Worm (Caenorhabditis elegans) whole organism, midembryonic: ENCODE results near the gene hpo-10.
A peak's percentile ranks its signal among the peaks of the same experiment; 100 is the strongest.

Experiments used
- T22C8.4 ChIP-seq: fragments of 200-800 bp; sonication (Bioruptor generic); IDR thresholded peaks from 2 replicates; pipeline ENCODE4 v1.3.6; 2022; ENCODE audit warnings: missing genetic modification characterization, missing compliant biosample characterization
- cog-1 ChIP-seq: sonication (generic microtip); optimal IDR thresholded peaks from 2 replicates; lab custom pipeline; 2016; ENCODE audit warnings: missing genetic modification characterization, missing compliant biosample characterization
- flt-1 ChIP-seq: fragments of 200-800 bp; sonication (Bioruptor generic); IDR thresholded peaks from 2 replicates; pipeline ENCODE4 v1.3.6; 2022; ENCODE audit warnings: missing genetic modification characterization, missing compliant biosample characterization
- klf-2 ChIP-seq: fragments of 200-800 bp; sonication (Bioruptor generic); conservative IDR thresholded peaks from 2 replicates; pipeline ENCODE4 v1.3.6; 2022; ENCODE audit warnings: missing genetic modification reagents, missing genetic modification characterization, missing compliant biosample characterization
- med-1 ChIP-seq: sonication (generic microtip); optimal IDR thresholded peaks from 2 replicates; lab custom pipeline; 2017; ENCODE audit warnings: missing genetic modification characterization, mild to moderate bottlenecking, missing compliant biosample characterization, antibody characterized with exemption, missing genetic modification reagents; ENCODE audit not compliant: insufficient read depth
- ref-1 ChIP-seq: fragments of 200-800 bp; sonication (Bioruptor generic); conservative IDR thresholded peaks from 2 replicates; pipeline ENCODE4 v1.3.6; 2022; ENCODE audit warnings: missing genetic modification reagents, missing genetic modification characterization, missing compliant biosample characterization
- tab-1 ChIP-seq: fragments of 200-800 bp; sonication (Bioruptor generic); IDR thresholded peaks from 2 replicates; pipeline ENCODE4 v1.3.6; 2022; ENCODE audit warnings: missing genetic modification characterization, missing compliant biosample characterization
- ztf-23 ChIP-seq: fragments of 200-800 bp; sonication (Bioruptor generic); IDR thresholded peaks from 2 replicates; pipeline ENCODE4 v1.3.6; 2022; ENCODE audit warnings: missing genetic modification reagents, missing genetic modification characterization, missing compliant biosample characterization
- ztf-29 ChIP-seq: fragments of 200-800 bp; sonication (Bioruptor generic); IDR thresholded peaks from 2 replicates; pipeline ENCODE4 v1.3.6; 2022; ENCODE audit warnings: missing genetic modification reagents, missing genetic modification characterization, missing compliant biosample characterization

hpo-10 gene

ce11 chrIII:5900709-5901108 lies 21.4 kb downstream of the hpo-10 start:
- no peak for TF ChIP-seq T22C8.4 (GFP tag; lab: Robert Waterston, UW)
- TF ChIP-seq ref-1 (GFP tag; lab: Robert Waterston, UW): no peak
- no peak for TF ChIP-seq ztf-23 (GFP tag; lab: Robert Waterston, UW)
- no peak for TF ChIP-seq klf-2 (GFP tag; lab: Robert Waterston, UW)
- no peak for TF ChIP-seq tab-1
- no peak for TF ChIP-seq cog-1
- TF ChIP-seq flt-1 (GFP tag; lab: Robert Waterston, UW): no peak
- no peak for TF ChIP-seq med-1
- TF ChIP-seq ztf-29 (GFP tag; lab: Robert Waterston, UW): no peak

ce11 chrIII:5902558-5902957 lies 23.3 kb downstream of the hpo-10 start:
- TF ChIP-seq flt-1 (GFP tag; lab: Robert Waterston, UW) (no peak), med-1 (no peak), ref-1 (GFP tag; lab: Robert Waterston, UW) (no peak), cog-1 (no peak), ztf-29 (GFP tag; lab: Robert Waterston, UW) (no peak), tab-1 (no peak), ztf-23 (GFP tag; lab: Robert Waterston, UW) (no peak), klf-2 (GFP tag; lab: Robert Waterston, UW) (no peak), T22C8.4 (GFP tag; lab: Robert Waterston, UW) (no peak)

DNA sequence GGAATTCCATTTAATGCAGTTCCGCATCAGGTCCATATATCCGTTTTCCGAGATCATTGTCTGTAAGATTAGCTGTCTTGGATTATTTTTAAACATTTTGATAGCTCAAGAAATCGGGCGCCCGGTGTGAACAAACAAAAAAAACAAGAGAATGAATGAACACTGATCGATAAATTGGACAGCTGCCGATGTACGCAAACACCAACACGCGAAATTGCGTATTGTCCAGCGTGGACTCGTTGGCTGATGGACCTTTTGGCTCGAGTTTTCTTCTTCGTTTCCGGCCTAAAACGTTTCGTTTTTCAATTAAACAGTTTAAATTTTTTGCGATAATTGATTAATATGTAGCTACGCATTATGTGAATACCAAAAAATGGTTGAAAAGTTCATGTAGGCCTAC lies 26.8 kb downstream of the hpo-10 start, which contains the start of gene dpff-1:
TSS of gene dpff-1 (minus strand) at position 288 of the 400 bp plus-strand sequence.
- TF ChIP-seq cog-1 (no peak), T22C8.4 (GFP tag; lab: Robert Waterston, UW) (peak; percentile 80)

DNA sequence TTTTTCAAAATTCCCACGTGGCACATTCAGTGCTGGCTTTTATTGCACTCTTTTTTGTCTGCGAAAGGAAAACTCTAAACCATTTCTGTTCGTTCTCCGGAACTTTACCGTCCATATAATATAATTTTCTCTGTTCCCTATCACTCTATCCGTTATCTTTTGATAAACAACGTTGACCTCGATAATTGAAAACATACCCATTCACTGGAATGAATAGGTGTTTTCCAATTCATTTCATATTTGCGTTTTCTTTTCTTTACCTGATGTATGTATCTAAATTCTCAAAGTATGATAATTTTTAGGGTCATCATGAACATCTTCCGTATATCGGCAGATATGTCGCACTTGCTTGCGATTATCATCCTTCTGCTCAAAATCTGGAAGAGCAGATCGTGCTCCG lies 27.5 kb downstream of the hpo-10 start, which contains the start of gene erd-2.2:
TSS of gene erd-2.2 (plus strand) at position 301 of the 400 bp plus-strand sequence.
- TF ChIP-seq ztf-29 (GFP tag; lab: Robert Waterston, UW) (no peak), med-1 (no peak), ztf-23 (GFP tag; lab: Robert Waterston, UW) (no peak), ref-1 (GFP tag; lab: Robert Waterston, UW) (no peak), cog-1 (no peak), klf-2 (GFP tag; lab: Robert Waterston, UW) (no peak), flt-1 (GFP tag; lab: Robert Waterston, UW) (no peak), T22C8.4 (GFP tag; lab: Robert Waterston, UW) (no peak), tab-1 (no peak)

DNA sequence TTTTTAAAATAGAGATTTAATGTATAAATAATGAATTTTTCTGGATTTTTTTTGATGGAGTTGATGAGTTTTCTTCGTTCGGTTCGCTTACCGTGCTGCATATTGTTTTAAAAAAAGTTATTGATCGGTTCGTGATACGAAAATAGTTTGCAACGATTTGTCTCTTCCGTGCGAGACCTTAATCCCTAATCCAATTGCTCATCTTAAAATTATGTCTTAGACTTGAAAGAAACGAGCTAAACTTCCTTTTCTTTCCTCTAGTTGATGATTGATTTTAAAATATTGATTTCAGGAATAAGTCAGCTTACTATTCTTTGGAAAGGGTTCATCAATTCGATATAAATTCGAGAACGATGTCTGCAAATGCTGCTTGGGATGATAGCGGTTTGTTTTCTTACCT lies 29.1 kb downstream of the hpo-10 start, which contains the start of gene C28H8.3:
TSS of gene C28H8.3 (plus strand) at position 293 of the 400 bp plus-strand sequence.
- TF ChIP-seq tab-1 (no peak), med-1 (no peak), ztf-23 (GFP tag; lab: Robert Waterston, UW) (no peak), T22C8.4 (GFP tag; lab: Robert Waterston, UW) (no peak), flt-1 (GFP tag; lab: Robert Waterston, UW) (no peak), klf-2 (GFP tag; lab: Robert Waterston, UW) (no peak), ref-1 (GFP tag; lab: Robert Waterston, UW) (no peak), ztf-29 (GFP tag; lab: Robert Waterston, UW) (no peak), cog-1 (no peak)

DNA sequence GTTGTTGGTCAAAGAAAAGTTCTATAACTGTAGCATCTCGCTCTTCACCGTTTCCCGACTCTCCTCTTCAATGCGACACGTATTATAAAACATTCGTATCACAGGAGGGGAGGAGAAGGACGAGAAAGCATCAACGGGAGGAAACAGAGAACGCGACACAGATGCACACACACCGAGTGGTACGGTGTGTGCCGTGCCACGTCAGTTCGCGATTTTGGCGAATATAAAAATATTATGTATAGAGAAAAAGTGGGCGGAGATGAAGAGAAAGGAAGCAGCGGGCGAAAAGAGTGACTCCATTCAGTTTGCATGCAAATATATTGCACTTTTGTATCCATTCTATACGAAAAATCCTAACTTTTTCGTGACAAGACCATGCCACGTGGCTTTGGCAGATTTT lies 35.4 kb downstream of the hpo-10 start:
- TF ChIP-seq T22C8.4 (GFP tag; lab: Robert Waterston, UW) (no peak), cog-1 (no peak), ztf-29 (GFP tag; lab: Robert Waterston, UW) (no peak), med-1 (no peak), tab-1 (no peak), klf-2 (GFP tag; lab: Robert Waterston, UW) (no peak), ref-1 (GFP tag; lab: Robert Waterston, UW) (no peak), flt-1 (GFP tag; lab: Robert Waterston, UW) (no peak), ztf-23 (GFP tag; lab: Robert Waterston, UW) (no peak)

DNA sequence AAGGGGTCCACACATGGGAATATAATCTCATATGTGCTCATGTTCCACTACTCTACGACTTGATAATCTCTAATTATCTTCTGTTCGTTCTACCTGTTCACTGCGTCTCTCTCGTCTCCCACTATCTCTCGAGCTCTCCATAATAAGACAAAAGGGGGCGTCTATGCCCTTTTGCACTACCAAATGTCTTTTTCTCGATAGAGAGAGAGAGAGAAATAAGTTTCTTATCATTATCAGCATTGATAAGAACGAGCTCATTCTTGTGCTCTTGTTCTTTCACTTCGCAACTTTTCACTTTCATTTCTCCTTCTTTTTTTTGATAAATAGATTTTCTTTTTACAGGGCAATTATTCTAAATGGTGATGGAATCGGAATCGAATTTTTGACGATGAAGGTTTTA lies 36.6 kb downstream of the hpo-10 start:
- TF ChIP-seq T22C8.4 (GFP tag; lab: Robert Waterston, UW) (no peak), med-1 (no peak), ztf-29 (GFP tag; lab: Robert Waterston, UW) (no peak), flt-1 (GFP tag; lab: Robert Waterston, UW) (no peak), ref-1 (GFP tag; lab: Robert Waterston, UW) (no peak), klf-2 (GFP tag; lab: Robert Waterston, UW) (no peak), cog-1 (no peak), ztf-23 (GFP tag; lab: Robert Waterston, UW) (no peak), tab-1 (no peak)

DNA sequence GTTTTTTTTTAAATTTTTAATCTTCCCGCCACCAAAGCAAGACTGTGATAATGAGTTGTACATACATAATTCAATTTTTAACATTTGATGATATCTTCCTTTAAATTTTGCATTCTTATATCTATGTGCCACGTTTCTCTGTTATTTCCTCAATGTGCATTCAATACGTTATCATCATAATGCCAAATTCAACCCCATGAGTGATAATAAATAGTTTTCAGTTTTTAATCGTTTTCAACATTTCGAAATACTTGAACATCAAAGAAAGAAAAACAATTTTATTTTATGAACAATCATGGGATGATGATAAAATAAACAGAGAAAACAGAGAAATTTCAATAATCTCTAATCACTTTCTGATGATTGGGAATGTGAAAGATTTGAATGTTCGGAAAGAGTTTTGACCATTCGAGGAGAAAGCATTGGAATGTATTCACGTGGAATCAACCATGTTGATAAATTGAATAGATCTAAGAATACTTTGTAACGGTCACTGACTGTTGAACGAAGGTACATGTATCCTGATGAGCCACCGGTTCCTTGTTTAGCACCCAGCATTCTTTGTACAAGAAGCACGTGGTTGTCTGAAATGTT lies 38.2 kb downstream of the hpo-10 start:
- TF ChIP-seq ztf-29 (GFP tag; lab: Robert Waterston, UW): no peak
- TF ChIP-seq cog-1: no peak
- no peak for TF ChIP-seq med-1
- no peak for TF ChIP-seq T22C8.4 (GFP tag; lab: Robert Waterston, UW)
- TF ChIP-seq ztf-23 (GFP tag; lab: Robert Waterston, UW): no peak
- no peak for TF ChIP-seq flt-1 (GFP tag; lab: Robert Waterston, UW)
- no peak for TF ChIP-seq klf-2 (GFP tag; lab: Robert Waterston, UW)
- no peak for TF ChIP-seq tab-1
- no peak for TF ChIP-seq ref-1 (GFP tag; lab: Robert Waterston, UW)

- TF ChIP-seq cog-1 (no peak), ztf-23 (GFP tag; lab: Robert Waterston, UW) (no peak), T22C8.4 (GFP tag; lab: Robert Waterston, UW) (no peak), tab-1 (no peak), ztf-29 (GFP tag; lab: Robert Waterston, UW) (no peak), klf-2 (GFP tag; lab: Robert Waterston, UW) (no peak), ref-1 (GFP tag; lab: Robert Waterston, UW) (no peak), med-1 (no peak), flt-1 (GFP tag; lab: Robert Waterston, UW) (no peak)
Observed at ce11 chrIII:5919799-5920387, 40.6 kb downstream of the hpo-10 start, which contains the start of the genes tdo-2 and C28H8.2. Gene tdo-2 (minus strand): TSS chrIII:5919955. Gene C28H8.2 (plus strand): TSS chrIII:5920322.
